Fruit fly (Drosophila melanogaster): ENCODE data around the gene CG31279.

Gene CG31279

dm6 chr3R:16449187-16449973, 18.9 kb downstream of the CG31279 start:
- TF ChIP-seq dysf (GFP tag; IDR thresholded peaks at IDR 0.05) (peak; percentile 92), NK7.1 (GFP tag; optimal IDR thresholded peaks at IDR 0.05) (peak; percentile 76), Dbx (GFP tag; IDR thresholded peaks at IDR 0.05) (peak; percentile 64; the same call in 2 of the 3 replicates), Opbp (GFP tag; IDR thresholded peaks at IDR 0.05; ENCODE audit: partially characterized antibody) (peak; percentile 92), CG9817 (tag; optimal IDR thresholded peaks at IDR 0.05) (peak; percentile 95), shn (GFP tag; optimal IDR thresholded peaks at IDR 0.05) (peak; percentile 82), CG34376 (GFP tag; optimal IDR thresholded peaks at IDR 0.05) (no peak), Meics (GFP tag; optimal IDR thresholded peaks at IDR 0.05) (peak; percentile 76), CG6683 (GFP tag; optimal IDR thresholded peaks at IDR 0.05) (peak; percentile 49), CG17802 (tag; optimal IDR thresholded peaks at IDR 0.05) (peak; percentile 92), B-H1 (GFP tag; IDR thresholded peaks at IDR 0.05) (peak; percentile 89), HLH54F (GFP tag; optimal IDR thresholded peaks at IDR 0.05) (peak; percentile 78), dimm (GFP tag; IDR thresholded peaks at IDR 0.05) (peak; percentile 86), amos (GFP tag; IDR thresholded peaks at IDR 0.05; ENCODE audit: partially characterized antibody) (peak; percentile 51; the same call in 1 of the 2 replicates), HmgZ (tag; optimal IDR thresholded peaks at IDR 0.05) (peak; percentile 80), CG1792 (GFP tag; optimal IDR thresholded peaks at IDR 0.05) (peak; percentile 89), her (GFP tag; optimal IDR thresholded peaks at IDR 0.05) (peak; percentile 75), vnd (GFP tag; IDR thresholded peaks at IDR 0.05; ENCODE audit: partially characterized antibody) (peak; percentile 12; the same call in 1 of the 3 replicates), trem (tag; optimal IDR thresholded peaks at IDR 0.05) (peak; percentile 91), fd102C (GFP tag; optimal IDR thresholded peaks at IDR 0.05) (peak; percentile 26), CG34422 (GFP tag; IDR thresholded peaks at IDR 0.05) (peak; percentile 96), mam (GFP tag; optimal IDR thresholded peaks at IDR 0.05) (peak; percentile 90), prd (optimal IDR thresholded peaks at IDR 0.05) (no peak), prd (GFP tag; IDR thresholded peaks at IDR 0.05) (peak; percentile 97), CG7556 (GFP tag; optimal IDR thresholded peaks at IDR 0.05) (peak; percentile 92), CG7786 (GFP tag; optimal IDR thresholded peaks at IDR 0.05) (peak; percentile 91), Gsc (GFP tag; IDR thresholded peaks at IDR 0.05) (peak; percentile 97; the same call in 1 of the 2 replicates), CG11504 (tag; optimal IDR thresholded peaks at IDR 0.05) (peak; percentile 93), CG3847 (GFP tag; IDR thresholded peaks at IDR 0.05) (peak; percentile 79), zfh1 (GFP tag; IDR thresholded peaks at IDR 0.05) (peak; percentile 99), CG11696 (GFP tag; IDR thresholded peaks at IDR 0.05) (peak; percentile 77), CHES-1-like (GFP tag; optimal IDR thresholded peaks at IDR 0.05) (peak; percentile 87), jing (GFP tag; optimal IDR thresholded peaks at IDR 0.05) (peak; percentile 93), ems (GFP tag; optimal IDR thresholded peaks at IDR 0.05) (peak; percentile 93), CG12744 (GFP tag; optimal IDR thresholded peaks at IDR 0.05) (peak; percentile 75), usp (GFP tag; optimal IDR thresholded peaks at IDR 0.05) (no peak), HHEX (GFP tag; optimal IDR thresholded peaks at IDR 0.05) (peak; percentile 90), Elba2 (GFP tag; optimal IDR thresholded peaks at IDR 0.05) (peak; percentile 31), chn (GFP tag; optimal IDR thresholded peaks at IDR 0.05) (peak; percentile 94), Sin3A (optimal IDR thresholded peaks at IDR 0.05) (no peak), slou (GFP tag; optimal IDR thresholded peaks at IDR 0.05) (peak; percentile 43), Dref (GFP tag; IDR thresholded peaks at IDR 0.05) (no peak), tx (GFP tag; optimal IDR thresholded peaks at IDR 0.05) (peak; percentile 79), hkb (optimal IDR thresholded peaks at IDR 0.05) (no peak), hkb (GFP tag; IDR thresholded peaks at IDR 0.05) (peak; percentile 93), CG31388 (GFP tag; optimal IDR thresholded peaks at IDR 0.05) (peak; percentile 87), ranshi (GFP tag; IDR thresholded peaks at IDR 0.05) (peak; percentile 95; the same call in 1 of the 2 replicates), D19A (tag; optimal IDR thresholded peaks at IDR 0.05) (peak; percentile 92), otp (GFP tag; IDR thresholded peaks at IDR 0.05) (peak; percentile 97), CG17359 (tag; optimal IDR thresholded peaks at IDR 0.05) (peak; percentile 97), seq (GFP tag; IDR thresholded peaks at IDR 0.05) (peak; percentile 72)

Data from whole organism, embryonic.